Worm (Caenorhabditis elegans) whole organism, L1 larva: ENCODE measurements around the gene C06E2.5.
"Not testable (repeated sequence)": the region's sequence is repeated elsewhere in the genome, so short reads cannot be mapped to it uniquely, and the experiment has no call there.

ENCODE experiments used
- C04F5.9 ChIP-seq: sonication (generic microtip); optimal IDR thresholded peaks from 2 replicates; lab custom pipeline; 2016; ENCODE audit warnings: missing genetic modification characterization, missing compliant biosample characterization
- F16B12.6 ChIP-seq: fragments of 150-350 bp; optimal IDR thresholded peaks from 2 replicates; lab custom pipeline; 2014; ENCODE audit warnings: missing biosample characterization, missing genetic modification characterization
- alr-1 ChIP-seq: fragments of 200-800 bp; sonication (Bioruptor generic); optimal IDR thresholded peaks from 2 replicates; lab custom pipeline; 2018; ENCODE audit warnings: borderline replicate concordance, mild to moderate bottlenecking, missing genetic modification characterization, missing compliant biosample characterization
- aly-2 ChIP-seq: fragments of 150-350 bp; optimal IDR thresholded peaks from 2 replicates; lab custom pipeline; 2014; ENCODE audit warnings: missing biosample characterization, missing genetic modification characterization
- ama-1 ChIP-seq: fragments of 150-350 bp; optimal IDR thresholded peaks from 2 replicates; lab custom pipeline; 2014
- blmp-1 ChIP-seq: fragments of 150-350 bp; optimal IDR thresholded peaks from 2 replicates; lab custom pipeline; 2014; ENCODE audit warnings: missing biosample characterization, missing genetic modification characterization
- ceh-63 ChIP-seq: fragments of 200-800 bp; sonication (Bioruptor generic); optimal IDR thresholded peaks from 2 replicates; lab custom pipeline; 2018; ENCODE audit warnings: mild to moderate bottlenecking, missing genetic modification characterization, missing compliant biosample characterization
- ceh-8 ChIP-seq: fragments of 200-800 bp; sonication (Bioruptor generic); optimal IDR thresholded peaks from 2 replicates; lab custom pipeline; 2018; ENCODE audit warnings: mild to moderate bottlenecking, missing genetic modification characterization, moderate library complexity, missing compliant biosample characterization
- ceh-82 ChIP-seq, 3 experiments: fragments of 150-350 bp in 1 of 3; sonication (generic microtip) in 2 of 3; optimal IDR thresholded peaks; 2 replicates each; lab custom pipeline; 2014 to 2017; ENCODE audit warnings: missing biosample characterization in 3 of 3, missing genetic modification characterization in 3 of 3
- ceh-88 ChIP-seq: fragments of 200-800 bp; sonication (Bioruptor generic); IDR thresholded peaks from 2 replicates; pipeline ENCODE4 v1.3.6; 2022; ENCODE audit warnings: missing genetic modification characterization, missing compliant biosample characterization
- ces-1 ChIP-seq: fragments of 150-350 bp; optimal IDR thresholded peaks from 2 replicates; lab custom pipeline; 2014; ENCODE audit warnings: missing biosample characterization, missing genetic modification reagents, missing genetic modification characterization
- dpl-1 ChIP-seq, 3 experiments: fragments of 150-350 bp in 2 of 3; sonication (generic microtip) in 1 of 3; optimal IDR thresholded peaks; 2 replicates each; lab custom pipeline; 2014 to 2017; ENCODE audit warnings: missing biosample characterization in 3 of 3, missing genetic modification characterization in 3 of 3, missing genetic modification reagents in 3 of 3
- efl-1 ChIP-seq, 4 experiments: fragments of 150-350 bp; optimal IDR thresholded peaks in 3 of 4; peaks in 1 of 4; 1 replicate in 1 of 4; 2 replicates in 3 of 4; lab custom pipeline; 2014; ENCODE audit warnings: missing biosample characterization in 2 of 4, missing genetic modification characterization in 2 of 4, missing genetic modification reagents in 2 of 4
- egl-13 ChIP-seq: sonication (generic microtip); optimal IDR thresholded peaks from 2 replicates; lab custom pipeline; 2016; ENCODE audit warnings: missing genotype, missing genetic modification reagents, missing genetic modification characterization, missing compliant biosample characterization
- elt-2 ChIP-seq: sonication (generic microtip); optimal IDR thresholded peaks from 2 replicates; lab custom pipeline; 2016; ENCODE audit warnings: missing genetic modification characterization, mild to moderate bottlenecking, inconsistent platforms, missing compliant biosample characterization, missing genetic modification reagents
- fkh-10 ChIP-seq: sonication (generic microtip); optimal IDR thresholded peaks from 2 replicates; lab custom pipeline; 2017; ENCODE audit warnings: missing biosample characterization, missing genetic modification reagents, missing genetic modification characterization
- fkh-8 ChIP-seq: sonication (generic microtip); optimal IDR thresholded peaks from 2 replicates; lab custom pipeline; 2016; ENCODE audit warnings: mild to moderate bottlenecking, missing genetic modification characterization, missing compliant biosample characterization
- fos-1 ChIP-seq: fragments of 150-350 bp; optimal IDR thresholded peaks from 2 replicates; lab custom pipeline; 2014; ENCODE audit warnings: missing biosample characterization, missing genetic modification characterization
- hpl-2 ChIP-seq: fragments of 150-350 bp; optimal IDR thresholded peaks from 2 replicates; lab custom pipeline; 2014; ENCODE audit warnings: missing biosample characterization, missing genetic modification reagents, missing genetic modification characterization
- irx-1 ChIP-seq: sonication (generic microtip); optimal IDR thresholded peaks from 2 replicates; lab custom pipeline; 2016; ENCODE audit warnings: missing genetic modification characterization, missing compliant biosample characterization
- isw-1 ChIP-seq: fragments of 200-800 bp; sonication (Bioruptor generic); IDR thresholded peaks from 2 replicates; pipeline ENCODE4 v1.3.6; 2022; ENCODE audit warnings: missing genetic modification characterization, missing compliant biosample characterization
- lin-35 ChIP-seq, 2 experiments: fragments of 150-350 bp; optimal IDR thresholded peaks; 2 replicates each; lab custom pipeline; 2014; ENCODE audit warnings: missing biosample characterization in 2 of 2, missing genetic modification characterization in 2 of 2, missing genetic modification reagents in 2 of 2
- lin-39 ChIP-seq: fragments of 150-350 bp; optimal IDR thresholded peaks from 2 replicates; lab custom pipeline; 2014; ENCODE audit warnings: missing biosample characterization, missing genetic modification reagents, missing genetic modification characterization
- lir-3 ChIP-seq: sonication (generic microtip); optimal IDR thresholded peaks from 2 replicates; lab custom pipeline; 2016; ENCODE audit warnings: mild to moderate bottlenecking, missing genetic modification characterization, moderate library complexity, missing compliant biosample characterization; ENCODE audit not compliant: poor library complexity
- mdl-1 ChIP-seq, 2 experiments: fragments of 150-350 bp; optimal IDR thresholded peaks; 2 replicates each; lab custom pipeline; 2014 to 2017; ENCODE audit warnings: missing biosample characterization in 2 of 2, missing genetic modification characterization in 2 of 2, inconsistent platforms in 1 of 2
- mep-1 ChIP-seq: fragments of 150-350 bp; optimal IDR thresholded peaks from 2 replicates; lab custom pipeline; 2014; ENCODE audit warnings: missing biosample characterization, missing genetic modification characterization
- nhr-12 ChIP-seq: sonication (generic microtip); optimal IDR thresholded peaks from 2 replicates; lab custom pipeline; 2017; ENCODE audit warnings: missing biosample characterization, missing genetic modification characterization
- nhr-19 ChIP-seq: fragments of 200-800 bp; sonication (Bioruptor generic); conservative IDR thresholded peaks from 2 replicates; pipeline ENCODE4 v1.3.6; 2022; ENCODE audit warnings: missing genetic modification characterization, missing compliant biosample characterization
- nhr-28 ChIP-seq: fragments of 150-350 bp; optimal IDR thresholded peaks from 2 replicates; lab custom pipeline; 2014; ENCODE audit warnings: missing biosample characterization, missing genetic modification characterization
- nhr-71 ChIP-seq: sonication (generic microtip); optimal IDR thresholded peaks from 2 replicates; lab custom pipeline; 2016; ENCODE audit warnings: mild to moderate bottlenecking, missing genetic modification characterization, moderate library complexity, missing compliant biosample characterization
- nhr-77 ChIP-seq: fragments of 150-350 bp; optimal IDR thresholded peaks from 2 replicates; lab custom pipeline; 2014; ENCODE audit warnings: missing biosample characterization, missing genetic modification characterization
- nhr-90 ChIP-seq: sonication (generic microtip); optimal IDR thresholded peaks from 2 replicates; lab custom pipeline; 2016; ENCODE audit warnings: mild to moderate bottlenecking, missing genetic modification characterization, missing compliant biosample characterization; ENCODE audit not compliant: poor library complexity
- pax-3 ChIP-seq: fragments of 200-800 bp; sonication (Bioruptor generic); optimal IDR thresholded peaks from 2 replicates; lab custom pipeline; 2018; ENCODE audit warnings: mild to moderate bottlenecking, missing genetic modification characterization, moderate library complexity, missing compliant biosample characterization
- pqm-1 ChIP-seq: sonication (generic microtip); optimal IDR thresholded peaks from 3 replicates; lab custom pipeline; 2017; ENCODE audit warnings: missing biosample characterization, missing genetic modification characterization
- sup-37 ChIP-seq: fragments of 200-800 bp; sonication (Bioruptor generic); optimal IDR thresholded peaks from 2 replicates; lab custom pipeline; 2018; ENCODE audit warnings: mild to moderate bottlenecking, missing genetic modification characterization, missing compliant biosample characterization
- swsn-7 ChIP-seq: sonication (generic microtip); optimal IDR thresholded peaks from 2 replicates; lab custom pipeline; 2016; ENCODE audit warnings: missing genetic modification characterization, missing compliant biosample characterization
- tbx-2 ChIP-seq: sonication (generic microtip); optimal IDR thresholded peaks from 2 replicates; lab custom pipeline; 2016; ENCODE audit warnings: missing genetic modification characterization, missing compliant biosample characterization
- unc-86 ChIP-seq: sonication (generic microtip); optimal IDR thresholded peaks from 2 replicates; lab custom pipeline; 2016; ENCODE audit warnings: missing genetic modification characterization, missing compliant biosample characterization
- unc-98 ChIP-seq: fragments of 200-800 bp; sonication (Bioruptor generic); IDR thresholded peaks from 2 replicates; pipeline ENCODE4 v1.3.6; 2022; ENCODE audit warnings: missing genetic modification characterization, missing compliant biosample characterization
- xbp-1 ChIP-seq: sonication (generic microtip); optimal IDR thresholded peaks from 2 replicates; lab custom pipeline; 2016; ENCODE audit warnings: missing genetic modification characterization, missing compliant biosample characterization
- zag-1 ChIP-seq: fragments of 150-350 bp; optimal IDR thresholded peaks from 2 replicates; lab custom pipeline; 2014; ENCODE audit warnings: missing biosample characterization, missing genetic modification characterization
- ztf-11 ChIP-seq, 2 experiments: sonication (generic microtip); optimal IDR thresholded peaks; 2 replicates each; lab custom pipeline; 2016 to 2017; ENCODE audit warnings: missing genetic modification characterization in 2 of 2, missing biosample characterization in 1 of 2, missing compliant biosample characterization in 1 of 2
- ztf-4 ChIP-seq: fragments of 150-350 bp; optimal IDR thresholded peaks from 2 replicates; lab custom pipeline; 2014; ENCODE audit warnings: missing biosample characterization, missing genetic modification characterization

The C06E2.5 gene

DNA sequence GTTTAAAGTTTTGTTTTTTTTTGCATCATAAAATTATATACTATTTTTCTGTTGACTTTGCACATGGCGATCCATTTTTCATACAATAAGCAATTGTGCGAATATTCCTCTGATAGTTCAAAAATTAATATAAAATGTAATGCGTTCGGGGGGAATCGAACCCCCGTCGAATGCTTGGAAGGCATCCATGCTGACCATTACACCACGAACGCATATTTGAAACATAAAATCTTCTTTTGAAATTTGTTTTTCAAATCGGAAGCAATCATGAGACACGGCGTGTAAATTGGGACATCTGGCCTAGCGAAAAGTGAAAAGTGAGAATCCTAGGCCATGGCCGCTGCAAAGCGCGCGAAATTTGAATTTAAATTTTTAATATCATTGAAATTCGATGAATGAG, 39.3 kb downstream of the C06E2.5 start:
- TF ChIP-seq dpl-1 (GFP tag; optimal IDR thresholded peaks at IDR 0.05; lab: Kevin White, UChicago) (peak in 1 of 3 experiments; percentile 29), efl-1 (GFP tag; optimal IDR thresholded peaks at IDR 0.05 in 1 of 2; lab: Kevin White, UChicago) (peak in 1 of 2 experiments; percentile 17), nhr-19 (GFP tag; lab: Robert Waterston, UW) (0 out of 2 replicates have a peak, but pooled peaks have one; percentile 13)
- not testable (repeated sequence) for TF ChIP-seq efl-1 (optimal IDR thresholded peaks at IDR 0.05; lab: Kevin White, UChicago)

ce11 chrX:8817929-8818328, 39.8 kb downstream of the C06E2.5 start:
- TF ChIP-seq efl-1 (optimal IDR thresholded peaks at IDR 0.05; lab: Kevin White, UChicago) = no peak
- TF ChIP-seq efl-1 (GFP tag; optimal IDR thresholded peaks at IDR 0.05 in 1 of 2; lab: Kevin White, UChicago) = no peak

DNA sequence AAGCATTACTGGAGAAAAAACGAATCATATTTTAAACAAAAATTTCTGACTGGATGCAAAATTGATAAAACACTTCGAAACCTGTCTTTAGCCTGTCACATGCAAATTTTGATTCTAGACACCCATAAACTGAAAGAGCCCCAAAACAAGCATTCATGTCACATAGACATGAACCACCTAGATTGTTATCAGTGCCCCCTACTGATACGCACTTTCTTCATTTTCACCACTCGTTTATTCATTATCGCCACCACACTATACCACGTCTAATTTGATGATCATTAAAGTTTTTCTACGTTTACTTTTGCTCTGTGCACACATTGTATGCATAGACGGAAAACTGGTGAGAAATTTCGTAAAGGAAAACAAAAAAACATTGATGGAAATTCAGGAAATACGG, 45.8 kb downstream of the C06E2.5 start, which contains the start of gene cnnm-2:
Gene cnnm-2, plus strand, starts transcription at position 190 of the 400 bp plus-strand sequence.
- TF ChIP-seq mep-1 (tag; lab: Kevin White, UChicago) (no peak), ztf-11 (tag; optimal IDR thresholded peaks at IDR 0.05; lab: Kevin White, UChicago) (no peak), egl-13 (tag; lab: Kevin White, UChicago) (no peak), mdl-1 (tag; optimal IDR thresholded peaks at IDR 0.05; lab: Kevin White, UChicago) (no peak), C04F5.9 (tag; lab: Kevin White, UChicago) (no peak), ceh-82 (tag; optimal IDR thresholded peaks at IDR 0.05; lab: Kevin White, UChicago) (no peak), lin-35 (GFP tag; optimal IDR thresholded peaks at IDR 0.05; lab: Kevin White, UChicago) (peak in 1 of 2 experiments; percentile 30), swsn-7 (tag; lab: Kevin White, UChicago) (no peak), elt-2 (peak; percentile 65), pqm-1 (tag; lab: Kevin White, UChicago) (peak; percentile 14), ceh-88 (GFP tag; lab: Robert Waterston, UW) (no peak), ztf-4 (no peak)

DNA sequence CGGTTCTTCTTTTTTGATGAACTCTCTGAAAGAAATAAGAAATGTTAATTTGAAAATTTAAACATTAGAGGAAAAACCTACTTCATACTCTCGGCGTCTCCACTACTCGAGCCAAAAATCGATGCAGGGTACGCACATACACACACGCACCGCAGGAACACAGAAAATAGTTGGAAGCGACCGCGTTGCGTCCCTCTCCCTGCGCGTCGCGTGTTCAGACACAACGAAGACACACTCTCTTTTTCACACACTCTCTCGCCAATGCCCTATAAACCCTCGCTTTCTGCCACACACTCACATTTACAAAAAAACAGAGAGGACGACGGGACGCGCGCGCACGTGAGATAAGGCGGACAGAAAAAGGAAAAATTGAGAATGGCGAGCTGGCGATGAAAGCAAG, 46.8 kb downstream of the C06E2.5 start, which contains the start of gene R04E5.9:
Gene R04E5.9, minus strand, starts transcription at position 235 of the 400 bp plus-strand sequence.
- peak; percentile 78 for TF ChIP-seq xbp-1 (tag; lab: Kevin White, UChicago)
- TF ChIP-seq efl-1 (optimal IDR thresholded peaks at IDR 0.05; lab: Kevin White, UChicago) = peak; percentile 62 to 80
- TF ChIP-seq efl-1 (GFP tag; optimal IDR thresholded peaks at IDR 0.05 in 1 of 2; lab: Kevin White, UChicago) = peak; percentile 47 to 94
- TF ChIP-seq unc-98 = no peak
- peak; percentile 62 for TF ChIP-seq irx-1 (tag; lab: Kevin White, UChicago)
- no peak for TF ChIP-seq lir-3
- TF ChIP-seq egl-13 (tag; lab: Kevin White, UChicago) = peak; percentile 89
- peak; percentile 94 for TF ChIP-seq mep-1 (tag; lab: Kevin White, UChicago)
- peak; percentile 81 for TF ChIP-seq fkh-10 (GFP tag; lab: Kevin White, UChicago)
- peak; percentile 22 to 40 (median 29) for TF ChIP-seq dpl-1 (GFP tag; optimal IDR thresholded peaks at IDR 0.05; lab: Kevin White, UChicago)
- TF ChIP-seq nhr-12 (tag; lab: Kevin White, UChicago) = no peak
- peak; percentile 27 for TF ChIP-seq hpl-2 (GFP tag; lab: Kevin White, UChicago)
- TF ChIP-seq blmp-1 (tag; lab: Kevin White, UChicago) = peak; percentile 88
- peak; percentile 91 for TF ChIP-seq unc-86 (tag; lab: Kevin White, UChicago)
- TF ChIP-seq sup-37 = no peak
- TF ChIP-seq zag-1 = no peak
- TF ChIP-seq fos-1 = peak; percentile 79
- no peak for TF ChIP-seq nhr-28
- TF ChIP-seq ceh-8 (GFP tag; lab: Kevin White, UChicago) = peak; percentile 13
- TF ChIP-seq fkh-8 (tag; lab: Kevin White, UChicago) = peak; percentile 96
- peak; percentile 74 to 91 (median 87) for TF ChIP-seq ceh-82 (tag; optimal IDR thresholded peaks at IDR 0.05; lab: Kevin White, UChicago)
- TF ChIP-seq ztf-11 (tag; optimal IDR thresholded peaks at IDR 0.05; lab: Kevin White, UChicago) = peak in 1 of 2 experiments; percentile 56
- peak; percentile 92 for TF ChIP-seq nhr-71 (tag; lab: Kevin White, UChicago)
- peak; percentile 72 for TF ChIP-seq nhr-77 (tag; lab: Kevin White, UChicago)
- TF ChIP-seq isw-1 (GFP tag; lab: Robert Waterston, UW) = peak; percentile 71
- peak; percentile 21 for TF ChIP-seq ama-1 (lab: Kevin White, UChicago)
- peak; percentile 68; the same call in 1 of the 2 replicates for TF ChIP-seq ceh-88 (GFP tag; lab: Robert Waterston, UW)
- TF ChIP-seq ceh-63 (GFP tag; lab: Kevin White, UChicago) = no peak
- peak; percentile 87 for TF ChIP-seq swsn-7 (tag; lab: Kevin White, UChicago)
- TF ChIP-seq nhr-90 = peak; percentile 64
- no peak for TF ChIP-seq aly-2 (tag; lab: Kevin White, UChicago)
- no peak for TF ChIP-seq alr-1 (tag; lab: Kevin White, UChicago)
- TF ChIP-seq mdl-1 (tag; optimal IDR thresholded peaks at IDR 0.05; lab: Kevin White, UChicago) = peak; percentile 69 to 95
- TF ChIP-seq tbx-2 = peak; percentile 85
- TF ChIP-seq elt-2 = peak; percentile 80
- no peak for TF ChIP-seq lin-39 (tag; lab: Kevin White, UChicago)
- TF ChIP-seq ces-1 (GFP tag; lab: Kevin White, UChicago) = no peak
- TF ChIP-seq pax-3 (tag; lab: Kevin White, UChicago) = peak; percentile 68
- peak; percentile 44 for TF ChIP-seq F16B12.6 (tag; lab: Kevin White, UChicago)
- peak; percentile 63 to 81 for TF ChIP-seq lin-35 (GFP tag; optimal IDR thresholded peaks at IDR 0.05; lab: Kevin White, UChicago)
